Fruit fly (Drosophila melanogaster): ENCODE results near the gene CG7394.

The CG7394 gene

DNA sequence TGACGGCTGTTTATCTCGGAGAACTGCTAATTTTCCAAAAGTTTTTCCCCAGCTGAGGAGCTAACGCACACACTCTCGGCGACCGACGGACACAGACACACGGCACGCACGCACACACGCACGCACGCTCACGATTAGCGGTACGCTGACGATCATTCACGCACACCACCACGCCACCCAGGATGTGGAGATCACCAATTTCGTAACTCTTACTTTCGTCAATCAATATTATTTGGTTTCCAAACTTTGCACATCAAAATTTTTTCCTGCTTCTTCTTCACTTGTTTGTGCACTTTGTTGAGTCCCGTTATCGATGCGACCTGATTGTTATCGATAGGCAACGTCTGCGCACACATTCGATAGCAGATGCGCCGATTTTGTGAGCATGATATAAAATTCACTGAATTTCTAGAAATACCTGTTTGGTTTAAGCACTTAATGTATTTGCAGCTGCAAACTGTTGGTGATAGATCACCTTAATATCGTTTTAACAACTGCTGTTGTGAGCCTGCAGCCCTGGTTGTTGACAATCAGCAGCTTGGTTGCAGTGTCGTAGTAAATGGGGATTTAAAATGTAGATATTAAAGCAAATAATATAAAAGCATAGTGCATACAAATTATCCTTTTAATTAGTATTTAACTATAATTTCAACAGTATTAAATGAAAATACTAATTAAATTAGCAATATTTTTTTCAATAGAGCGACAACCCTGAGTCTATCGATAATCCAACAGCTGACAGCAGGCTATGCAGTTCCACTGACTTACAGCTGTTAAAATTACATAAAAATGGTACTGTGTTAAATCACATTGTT lies at the start of gene CG7394, which contains the start of gene Mob2:
CG7394 (plus strand) TSS at position 51 of the 815 bp plus-strand sequence.
Mob2 (minus strand) TSS at position 288 of the 815 bp plus-strand sequence.
- TF ChIP-seq achi (GFP tag; optimal IDR thresholded peaks at IDR 0.05) (peak; percentile 93), CG16779 (tag; optimal IDR thresholded peaks at IDR 0.05) (no peak), CG6276 (GFP tag; optimal IDR thresholded peaks at IDR 0.05) (peak; percentile 27), vri (GFP tag; optimal IDR thresholded peaks at IDR 0.05) (peak; percentile 91), cyc (GFP tag; optimal IDR thresholded peaks at IDR 0.05) (peak; percentile 88), pdm3 (GFP tag; optimal IDR thresholded peaks at IDR 0.05) (peak; percentile 92), acj6 (GFP tag; optimal IDR thresholded peaks at IDR 0.05) (peak; percentile 91), CG6854 (GFP tag; optimal IDR thresholded peaks at IDR 0.05) (no peak), CG9139 (GFP tag; optimal IDR thresholded peaks at IDR 0.05) (no peak), topi (GFP tag; optimal IDR thresholded peaks at IDR 0.05) (peak; percentile 87), Eip93F (GFP tag; optimal IDR thresholded peaks at IDR 0.05) (peak; percentile 56), CG8119 (GFP tag; IDR thresholded peaks at IDR 0.05) (peak; percentile 84), CG8632 (GFP tag; optimal IDR thresholded peaks at IDR 0.05) (peak; percentile 88), Eip78C (GFP tag) (peak; percentile 96), Met (GFP tag; optimal IDR thresholded peaks at IDR 0.05) (peak; percentile 91), Hr38 (GFP tag; optimal IDR thresholded peaks at IDR 0.05) (peak; percentile 53), CG1621 (tag; optimal IDR thresholded peaks at IDR 0.05) (peak; percentile 49), CG10631 (GFP tag; optimal IDR thresholded peaks at IDR 0.05) (peak; percentile 89), fd59A (GFP tag; optimal IDR thresholded peaks at IDR 0.05) (peak; percentile 73), Lpt (GFP tag; optimal IDR thresholded peaks at IDR 0.05) (peak; percentile 60), Hr39 (GFP tag; optimal IDR thresholded peaks at IDR 0.05) (peak; percentile 88), CG32006 (GFP tag; optimal IDR thresholded peaks at IDR 0.05) (peak; percentile 84), Ets21C (GFP tag; optimal IDR thresholded peaks at IDR 0.05) (peak; percentile 72), CG31627 (GFP tag; optimal IDR thresholded peaks at IDR 0.05) (peak; percentile 88), Smox (GFP tag; optimal IDR thresholded peaks at IDR 0.05) (peak; percentile 92), CG10669 (GFP tag; optimal IDR thresholded peaks at IDR 0.05) (peak; percentile 83), CG8319 (GFP tag; optimal IDR thresholded peaks at IDR 0.05) (peak; percentile 74), dsx (GFP tag; optimal IDR thresholded peaks at IDR 0.05; ENCODE audit: poor library complexity, severe bottlenecking) (peak; percentile 80), CG6808 (GFP tag; optimal IDR thresholded peaks at IDR 0.05) (peak; percentile 70), Sox15 (GFP tag; optimal IDR thresholded peaks at IDR 0.05) (peak; percentile 81), CG6792 (GFP tag; optimal IDR thresholded peaks at IDR 0.05) (peak; percentile 83), svp (GFP tag) (peak; percentile 96), CG11902 (GFP tag; optimal IDR thresholded peaks at IDR 0.05) (peak; percentile 78), CG6163 (GFP tag; IDR thresholded peaks at IDR 0.05) (peak; percentile 94), CG7368 (GFP tag; optimal IDR thresholded peaks at IDR 0.05) (peak; percentile 88), CG3032 (tag; optimal IDR thresholded peaks at IDR 0.05) (peak; percentile 80), spab (GFP tag; optimal IDR thresholded peaks at IDR 0.05) (peak; percentile 40), CG11294 (GFP tag; IDR thresholded peaks at IDR 0.05) (peak; percentile 77), CG4318 (GFP tag; optimal IDR thresholded peaks at IDR 0.05) (peak; percentile 78), dac (GFP tag; optimal IDR thresholded peaks at IDR 0.05) (peak; percentile 48), fd85E (GFP tag; optimal IDR thresholded peaks at IDR 0.05) (peak; percentile 63), Blimp-1 (GFP tag; optimal IDR thresholded peaks at IDR 0.05) (peak; percentile 46), CG34406 (GFP tag; optimal IDR thresholded peaks at IDR 0.05) (peak; percentile 89), salr (GFP tag; optimal IDR thresholded peaks at IDR 0.05) (peak; percentile 73 to 85), esn (GFP tag; optimal IDR thresholded peaks at IDR 0.05) (peak; percentile 92), CG11762 (GFP tag; optimal IDR thresholded peaks at IDR 0.05; ENCODE audit: insufficient read depth) (peak; percentile 68), fkh (GFP tag; optimal IDR thresholded peaks at IDR 0.05) (peak; percentile 86), Hr4 (GFP tag; optimal IDR thresholded peaks at IDR 0.05) (peak; percentile 93), lz (GFP tag; optimal IDR thresholded peaks at IDR 0.05) (peak; percentile 86), CG15336 (GFP tag; IDR thresholded peaks at IDR 0.05) (peak; percentile 89)

All from whole organism, prepupa.